Worm (Caenorhabditis elegans): ENCODE results near the gene ugt-29.

Gene ugt-29

DNA sequence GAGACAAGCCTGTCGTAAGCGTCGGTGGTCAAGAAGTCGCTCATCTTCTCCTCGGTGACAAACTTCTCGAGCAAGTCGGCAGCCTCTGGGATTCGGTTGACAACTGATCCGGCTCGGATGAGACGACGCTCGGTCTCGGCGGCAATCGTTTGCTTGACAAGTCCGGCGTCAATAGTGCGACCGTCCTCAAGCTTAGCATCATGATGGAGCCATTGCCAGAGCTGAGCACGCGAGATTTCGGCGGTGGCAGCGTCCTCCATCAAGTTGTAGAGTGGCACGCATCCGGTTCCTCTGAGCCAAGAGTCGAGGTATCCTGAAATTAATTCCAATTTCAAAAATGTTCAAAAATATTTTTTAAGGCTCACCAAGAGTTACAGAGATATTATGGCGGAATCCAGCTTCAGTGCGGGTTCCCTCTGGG, 25.1 kb upstream of the ugt-29 start:
- no peak for TF ChIP-seq unc-62 (GFP tag; optimal IDR thresholded peaks at IDR 0.05)

DNA sequence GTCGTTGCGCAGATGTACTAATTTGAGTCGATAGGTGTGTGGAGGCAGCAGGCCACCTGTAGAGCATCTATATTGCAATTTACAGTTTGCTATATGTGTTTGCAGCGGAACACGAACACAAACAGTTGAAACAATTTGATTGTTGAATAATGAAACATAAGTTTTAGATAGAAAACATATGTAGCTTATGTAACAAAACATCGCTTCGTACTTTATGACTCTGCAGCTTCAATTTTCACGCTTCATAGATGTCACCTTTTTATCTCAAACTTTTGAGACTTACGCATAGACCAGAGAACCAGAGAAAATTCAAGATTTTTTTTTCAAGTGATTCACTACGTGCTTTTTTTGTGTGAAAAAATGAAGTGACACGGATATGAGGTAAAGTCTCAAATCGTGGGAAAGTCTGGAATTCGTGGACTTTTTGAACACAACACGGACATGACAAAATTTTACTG, 24.5 kb upstream of the ugt-29 start, which contains the start of gene fbxb-72:
Gene fbxb-72 (minus strand): TSS at position 58 of the 458 bp plus-strand sequence.
- TF ChIP-seq unc-62 (GFP tag; optimal IDR thresholded peaks at IDR 0.05): no peak

DNA sequence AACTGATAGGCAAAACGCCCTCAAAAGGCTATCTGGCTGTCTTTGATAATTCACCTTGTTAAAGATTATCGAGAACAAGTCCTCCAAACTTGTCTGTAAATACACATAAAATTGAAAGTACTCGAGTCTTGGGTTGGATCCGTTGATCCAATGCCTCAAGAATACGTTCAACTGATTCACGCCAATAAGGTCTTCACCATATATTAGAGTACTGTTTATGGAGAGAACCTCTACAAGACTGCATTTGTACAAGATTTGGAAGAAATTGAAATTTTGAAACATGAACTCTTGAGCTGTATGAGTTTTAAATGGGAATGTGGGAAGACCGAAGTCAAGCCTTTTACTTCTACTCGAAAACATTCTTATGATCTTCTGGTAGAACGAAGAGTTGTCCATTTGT, 23.5 kb upstream of the ugt-29 start:
- no peak for TF ChIP-seq unc-62 (GFP tag; optimal IDR thresholded peaks at IDR 0.05)

DNA sequence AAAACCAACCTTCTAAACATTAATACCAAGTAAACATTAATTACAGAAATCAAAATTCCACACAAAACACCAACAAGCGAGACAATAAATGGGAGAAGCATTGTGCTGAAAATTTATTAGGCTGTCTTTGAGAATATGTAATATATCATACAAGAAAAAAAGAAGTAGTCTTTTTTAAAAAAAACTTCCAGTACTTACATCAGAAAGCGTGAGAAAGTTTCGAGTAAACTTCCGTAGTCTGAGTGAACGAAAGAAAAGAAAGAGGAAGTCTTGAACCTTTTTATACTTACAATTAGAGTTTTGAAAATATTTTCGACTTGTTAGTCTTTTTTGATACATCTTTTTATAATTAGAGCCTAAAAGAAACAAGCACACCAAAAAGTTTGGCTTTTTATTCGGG, 20.3 kb upstream of the ugt-29 start, which contains the start of gene srbc-40:
Gene srbc-40 (minus strand): TSS at position 101 of the 400 bp plus-strand sequence.
- no peak for TF ChIP-seq unc-62 (GFP tag; optimal IDR thresholded peaks at IDR 0.05)

DNA sequence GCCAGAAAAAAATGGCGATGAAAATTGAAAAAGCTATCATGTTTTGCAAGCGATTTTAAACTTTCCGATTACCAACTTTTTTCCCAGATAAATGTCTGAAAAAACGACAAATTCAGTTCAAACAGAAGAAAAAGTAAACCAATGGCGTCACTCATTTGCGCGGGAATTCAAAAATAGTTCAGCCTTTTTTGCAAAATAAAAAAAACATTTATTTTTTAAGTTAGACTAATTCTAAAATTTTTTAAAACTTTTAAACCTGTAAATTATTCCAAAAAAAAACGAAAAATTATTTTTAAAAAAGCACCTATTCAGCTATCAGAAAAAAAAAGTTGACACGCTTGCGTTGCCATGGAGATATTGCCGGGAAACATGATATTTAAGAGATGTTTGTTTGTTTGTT, 13.5 kb upstream of the ugt-29 start, which contains the start of gene cyp-33C11:
Gene cyp-33C11 (minus strand): TSS at position 101 of the 400 bp plus-strand sequence.
- TF ChIP-seq unc-62 (GFP tag; optimal IDR thresholded peaks at IDR 0.05): no peak

DNA sequence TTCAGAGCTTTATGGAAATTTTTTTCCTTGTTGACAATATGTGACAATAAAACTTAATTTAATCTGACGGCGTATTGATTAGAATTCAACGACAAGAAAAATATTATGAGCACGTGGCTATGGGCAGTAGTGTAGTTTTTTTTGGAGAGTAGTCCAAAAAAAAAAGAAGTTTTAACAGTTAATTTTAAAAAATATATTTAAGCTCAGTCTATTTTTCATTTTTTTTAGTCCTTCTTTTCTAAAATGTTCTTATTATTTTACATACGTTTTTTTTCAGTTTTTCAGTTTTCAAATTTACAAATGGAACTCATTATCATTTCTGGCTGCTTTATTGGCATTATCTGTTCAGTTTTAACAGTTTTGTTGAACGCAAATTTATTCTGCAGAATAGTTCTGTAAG, 9.4 kb upstream of the ugt-29 start, which contains the start of gene srbc-39:
Gene srbc-39 (plus strand): TSS at position 301 of the 400 bp plus-strand sequence.
- no peak for TF ChIP-seq unc-62 (GFP tag; optimal IDR thresholded peaks at IDR 0.05)

DNA sequence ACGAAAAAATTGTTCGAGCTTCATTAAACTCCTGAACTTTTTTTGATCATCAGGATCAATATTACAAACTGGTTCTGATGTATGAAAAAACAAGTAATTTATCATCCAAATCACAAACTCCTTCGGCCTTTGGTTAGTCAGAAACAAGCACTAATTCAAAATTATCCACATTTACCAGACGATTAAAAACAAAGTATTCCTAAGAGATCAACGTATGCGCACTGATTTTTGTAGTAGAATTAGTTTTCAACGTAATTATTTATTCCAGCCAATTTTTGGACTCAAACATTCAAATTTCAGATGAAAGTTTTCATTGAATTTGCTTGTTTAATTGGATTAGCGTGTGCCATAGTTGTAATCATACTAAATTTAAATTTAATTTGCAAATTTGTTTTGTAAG, 7.5 kb upstream of the ugt-29 start, which contains the start of gene srbc-38:
Gene srbc-38 (plus strand): TSS at position 301 of the 400 bp plus-strand sequence.
- no peak for TF ChIP-seq unc-62 (GFP tag; optimal IDR thresholded peaks at IDR 0.05)

DNA sequence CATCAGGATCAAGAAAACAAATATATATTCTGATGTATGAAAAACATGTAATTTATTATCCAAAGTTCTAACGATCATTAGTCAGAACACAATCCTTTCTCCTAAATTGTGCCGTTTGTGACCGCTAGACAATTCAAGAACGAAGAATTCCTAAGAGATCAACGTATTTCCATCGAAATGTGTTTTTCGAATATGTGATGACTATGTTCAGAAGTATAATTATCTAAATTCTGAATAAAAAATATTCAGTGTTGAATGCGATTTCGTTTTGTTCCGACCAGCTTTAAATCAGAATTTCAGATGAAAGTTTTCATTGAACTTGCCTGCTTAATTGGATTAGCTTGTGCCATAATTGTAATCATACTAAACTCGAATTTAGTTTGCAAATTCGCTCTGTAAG, 2.9 kb upstream of the ugt-29 start, which contains the start of gene srbc-37:
Gene srbc-37 (plus strand): TSS at position 301 of the 400 bp plus-strand sequence.
- no peak for TF ChIP-seq unc-62 (GFP tag; optimal IDR thresholded peaks at IDR 0.05)

DNA sequence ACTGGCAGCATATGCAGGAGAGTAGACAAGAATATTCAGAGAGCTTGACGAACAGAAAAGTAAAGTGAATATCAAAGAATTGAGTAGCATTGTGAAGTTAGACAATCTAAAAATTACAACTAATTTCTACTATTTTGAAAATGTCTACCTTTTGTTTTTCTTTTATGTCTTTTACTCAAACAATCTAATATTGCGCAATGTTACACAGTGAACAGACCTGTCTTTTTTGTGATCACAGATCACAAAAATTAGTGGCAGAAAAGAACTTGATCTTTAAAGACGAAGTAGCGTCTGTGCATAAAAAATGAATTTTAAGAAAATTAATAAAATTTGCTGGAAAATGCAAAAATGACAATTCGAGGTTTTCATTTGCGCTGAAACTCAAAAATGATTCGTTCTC, 338 bp downstream of the ugt-29 start:
- TF ChIP-seq unc-62 (GFP tag; optimal IDR thresholded peaks at IDR 0.05): no peak

DNA sequence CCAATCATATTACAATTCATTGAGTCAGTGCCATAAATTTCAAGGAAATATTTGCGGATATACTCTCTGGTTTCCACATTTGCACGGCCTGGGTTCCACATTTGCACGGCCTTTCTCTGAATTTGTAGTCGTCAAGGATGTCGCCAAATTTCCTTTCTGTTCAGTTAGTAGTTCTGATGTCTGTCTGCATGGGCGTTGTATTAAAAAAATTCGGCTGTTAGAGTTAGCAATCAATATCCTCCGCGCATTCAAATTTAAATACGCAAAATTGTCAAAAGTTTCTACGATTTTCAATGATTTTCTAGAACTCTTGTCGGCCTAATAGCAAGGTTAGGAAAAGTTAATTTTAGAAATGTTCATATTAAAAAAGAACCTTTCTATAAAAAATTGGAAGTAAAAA, 3.5 kb downstream of the ugt-29 start, which contains the start of gene srj-52:
Gene srj-52 (minus strand): TSS at position 101 of the 400 bp plus-strand sequence.
- TF ChIP-seq unc-62 (GFP tag; optimal IDR thresholded peaks at IDR 0.05): no peak

DNA sequence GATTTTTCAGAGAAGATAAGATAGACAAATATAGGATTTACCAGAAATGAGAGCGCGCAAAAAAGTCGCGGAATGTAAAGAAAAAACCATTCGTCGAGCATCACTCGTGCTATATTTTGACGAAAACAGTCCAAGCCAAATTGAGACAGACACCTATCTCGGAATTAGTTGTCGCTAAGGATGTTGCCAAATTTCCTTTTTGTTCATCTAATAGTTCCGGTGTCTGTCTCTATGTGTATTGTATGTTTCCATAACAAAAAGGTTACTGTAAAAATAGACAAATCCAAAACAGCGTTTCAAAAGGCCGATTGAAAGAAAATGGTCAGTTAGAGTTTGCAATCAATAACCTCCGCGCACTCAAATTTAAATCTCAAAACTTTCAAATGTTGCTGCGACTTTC, 4.8 kb downstream of the ugt-29 start, which contains the start of gene srj-53:
Gene srj-53 (minus strand): TSS at position 101 of the 400 bp plus-strand sequence.
- no peak for TF ChIP-seq unc-62 (GFP tag; optimal IDR thresholded peaks at IDR 0.05)

DNA sequence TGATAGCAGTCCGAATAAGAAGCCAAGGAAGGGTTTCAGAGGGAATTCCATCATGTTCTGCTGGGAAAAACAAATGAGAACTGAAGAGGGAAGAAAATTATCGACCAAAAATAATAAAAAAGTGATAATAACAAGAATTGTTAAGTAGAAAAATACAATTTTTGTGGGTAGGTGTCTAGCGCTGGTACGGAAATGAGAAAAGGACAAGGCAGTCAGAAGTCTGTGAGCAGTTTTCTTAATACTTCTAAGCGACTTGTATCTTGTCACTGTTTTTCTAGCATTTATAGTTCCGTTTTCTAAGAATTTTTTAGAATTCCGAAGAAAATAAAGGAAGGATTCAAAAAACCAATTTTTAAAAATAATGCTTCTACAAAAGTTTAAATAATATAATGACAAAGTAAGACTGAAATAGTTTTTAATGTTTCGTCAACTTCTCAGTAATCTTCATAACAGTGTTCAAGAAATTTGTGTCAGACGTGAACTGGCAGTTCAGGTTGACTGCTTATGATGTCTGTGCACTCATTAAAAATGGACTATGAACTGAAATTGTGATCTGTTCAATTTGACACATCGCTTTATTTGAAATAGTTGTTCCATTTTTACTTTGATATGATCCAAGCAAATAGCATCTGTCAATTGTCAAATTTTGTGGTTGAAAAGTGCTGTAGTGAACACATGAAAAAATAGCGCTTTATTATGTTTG, 6.5 kb downstream of the ugt-29 start, which contains the start of gene srx-4:
Gene srx-4 (minus strand): TSS at position 51 of the 703 bp plus-strand sequence.
- TF ChIP-seq unc-62 (GFP tag; optimal IDR thresholded peaks at IDR 0.05): no peak

DNA sequence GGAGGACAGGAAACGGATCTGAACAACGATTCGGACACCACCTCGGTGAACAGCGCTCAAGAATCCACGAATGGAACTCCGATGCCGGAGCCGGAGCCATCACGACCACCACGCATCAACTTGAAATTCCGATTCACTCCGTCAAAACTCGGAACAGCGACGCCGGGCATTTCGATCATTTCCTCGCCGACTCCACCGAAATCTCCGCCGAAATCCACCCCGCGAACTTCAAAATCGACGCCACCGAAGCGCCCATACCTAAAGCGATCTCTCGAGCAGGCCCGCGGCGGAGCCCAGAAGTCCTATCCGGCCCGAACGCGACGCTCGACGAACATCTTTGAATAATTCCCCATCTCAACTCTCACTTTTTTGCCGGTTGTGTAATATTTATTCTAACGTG, 9.9 kb downstream of the ugt-29 start:
- TF ChIP-seq unc-62 (GFP tag; optimal IDR thresholded peaks at IDR 0.05): no peak

DNA sequence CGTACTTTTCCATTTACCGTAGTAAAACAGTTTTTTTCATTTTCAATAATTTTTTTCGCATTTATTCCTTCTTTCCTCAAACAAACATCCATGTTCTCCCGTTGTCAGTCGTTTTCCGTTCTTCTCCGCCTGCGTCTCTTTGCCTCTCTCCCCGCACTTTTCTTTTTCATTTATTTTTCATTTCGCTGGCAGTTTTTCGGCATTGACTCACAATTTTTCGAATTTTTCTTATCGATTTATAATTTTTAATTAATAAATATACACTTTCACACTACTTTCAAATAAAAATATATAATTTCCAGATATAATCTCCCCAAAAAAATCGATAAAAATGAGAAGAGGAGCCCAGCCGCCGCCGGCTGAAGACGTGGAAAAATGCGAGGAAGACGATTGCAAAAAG, 12.0 kb downstream of the ugt-29 start, which contains the start of gene H25P19.1:
Gene H25P19.1 (plus strand): TSS at position 301 of the 400 bp plus-strand sequence.
- no peak for TF ChIP-seq unc-62 (GFP tag; optimal IDR thresholded peaks at IDR 0.05)

DNA sequence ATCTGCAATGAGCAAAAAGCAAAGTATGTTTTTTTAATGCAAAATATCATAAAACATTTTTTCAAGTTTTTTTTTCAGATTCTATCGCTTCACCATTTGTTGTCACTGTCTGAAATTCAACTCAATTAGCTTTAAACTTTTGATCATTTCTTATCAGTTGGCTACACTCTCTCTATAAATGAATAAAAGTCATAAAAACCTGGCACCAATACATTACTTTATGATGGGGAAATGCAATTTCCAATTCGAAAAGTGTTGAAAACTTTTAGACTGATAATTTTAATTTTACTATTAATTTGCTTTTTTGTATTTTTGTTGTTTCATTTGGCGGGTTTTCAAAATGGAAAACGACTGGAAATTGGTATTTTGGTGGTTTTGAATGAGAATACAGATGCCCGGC, 15.5 kb downstream of the ugt-29 start, which contains the start of gene F31F4.1:
Gene F31F4.1 (plus strand): TSS at position 203 of the 400 bp plus-strand sequence.
- no peak for TF ChIP-seq unc-62 (GFP tag; optimal IDR thresholded peaks at IDR 0.05)

DNA sequence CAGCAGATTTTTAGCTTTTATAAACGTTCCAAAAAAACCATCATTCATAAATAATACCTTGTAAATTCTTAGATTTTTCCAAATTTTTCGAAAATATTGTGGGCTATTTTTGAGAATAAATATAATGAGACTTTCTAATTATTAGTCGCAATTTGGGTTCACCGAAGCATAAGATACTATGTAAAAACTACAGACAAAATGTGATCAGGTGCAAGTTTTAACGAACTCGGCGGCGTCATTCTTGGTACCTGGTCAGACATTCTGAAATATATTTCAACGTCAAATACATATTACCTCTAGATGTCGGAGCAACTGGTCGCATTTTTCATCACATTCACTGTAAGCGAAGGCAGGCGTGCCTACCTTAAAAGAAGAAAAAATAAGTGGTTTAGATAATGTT, 17.4 kb downstream of the ugt-29 start, which contains the start of gene srx-23:
Gene srx-23 (plus strand): TSS at position 301 of the 400 bp plus-strand sequence.
- no peak for TF ChIP-seq unc-62 (GFP tag; optimal IDR thresholded peaks at IDR 0.05)

DNA sequence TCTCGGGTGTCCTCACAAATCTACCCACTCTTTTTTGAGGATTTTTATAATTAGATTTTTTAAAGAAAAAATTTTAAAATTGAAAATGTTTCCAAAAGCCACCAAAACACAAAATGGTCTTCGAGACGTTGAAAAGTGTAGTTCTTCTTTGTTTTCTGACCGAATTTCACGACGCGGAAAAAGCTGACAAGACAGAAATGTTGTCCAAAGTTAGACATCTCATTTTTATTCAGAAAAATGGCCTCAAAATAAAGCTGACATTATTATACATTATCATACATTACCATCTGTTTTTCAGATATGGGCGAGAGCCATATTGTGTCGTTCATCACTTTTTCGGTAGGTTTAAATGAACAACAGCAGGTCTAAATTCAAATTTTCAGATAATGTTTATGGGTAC, 19.7 kb downstream of the ugt-29 start, which contains the start of gene srx-22:
Gene srx-22 (plus strand): TSS at position 301 of the 400 bp plus-strand sequence.
- no peak for TF ChIP-seq unc-62 (GFP tag; optimal IDR thresholded peaks at IDR 0.05)
